Fruit fly (Drosophila melanogaster): ENCODE data around the gene spas.
A peak's percentile ranks its signal among the peaks of the same experiment; 100 is the strongest.

spas gene

dm6 chr3R:24024123-24024522 is 13.9 kb upstream of the spas start (continued):
- TF ChIP-seq OdsH (GFP tag; optimal IDR thresholded peaks at IDR 0.05) (peak; percentile 43), CG6276 (GFP tag; optimal IDR thresholded peaks at IDR 0.05) (peak; percentile 69), Eip93F (GFP tag; optimal IDR thresholded peaks at IDR 0.05) (no peak), esn (GFP tag; optimal IDR thresholded peaks at IDR 0.05) (no peak), CG31627 (GFP tag; optimal IDR thresholded peaks at IDR 0.05) (no peak), CG32006 (GFP tag; optimal IDR thresholded peaks at IDR 0.05) (peak; percentile 79), fd85E (GFP tag; optimal IDR thresholded peaks at IDR 0.05) (no peak), Ets21C (GFP tag; optimal IDR thresholded peaks at IDR 0.05) (no peak), Ets96B (tag; optimal IDR thresholded peaks at IDR 0.05) (peak; percentile 55), Gug (GFP tag; IDR thresholded peaks at IDR 0.05) (peak; percentile 23; the same call in 1 of the 2 replicates), CG11902 (GFP tag; optimal IDR thresholded peaks at IDR 0.05) (no peak), topi (GFP tag; optimal IDR thresholded peaks at IDR 0.05) (no peak), CG10669 (GFP tag; optimal IDR thresholded peaks at IDR 0.05) (peak; percentile 68), CG9139 (GFP tag; optimal IDR thresholded peaks at IDR 0.05) (no peak), eg (GFP tag; IDR thresholded peaks at IDR 0.05) (peak; percentile 43; the same call in 2 of the 3 replicates), CG4318 (GFP tag; optimal IDR thresholded peaks at IDR 0.05) (peak; percentile 53), Lpt (GFP tag; optimal IDR thresholded peaks at IDR 0.05) (peak; percentile 51), CG34406 (GFP tag; optimal IDR thresholded peaks at IDR 0.05) (no peak), svp (GFP tag) (no peak), CG7368 (GFP tag; optimal IDR thresholded peaks at IDR 0.05) (no peak), achi (GFP tag; optimal IDR thresholded peaks at IDR 0.05) (peak; percentile 52), vri (GFP tag; optimal IDR thresholded peaks at IDR 0.05) (no peak), ss (GFP tag; optimal IDR thresholded peaks at IDR 0.05) (peak; percentile 20 to 30), CG11294 (GFP tag; IDR thresholded peaks at IDR 0.05) (no peak), CG16779 (tag; optimal IDR thresholded peaks at IDR 0.05) (peak; percentile 13), Met (GFP tag; optimal IDR thresholded peaks at IDR 0.05) (no peak), CG11762 (GFP tag; optimal IDR thresholded peaks at IDR 0.05; ENCODE audit: insufficient read depth) (no peak), Sox102F (GFP tag; optimal IDR thresholded peaks at IDR 0.05) (no peak), salr (GFP tag; optimal IDR thresholded peaks at IDR 0.05) (peak; percentile 48 to 50), lz (GFP tag; optimal IDR thresholded peaks at IDR 0.05) (no peak), CG3919 (GFP tag; optimal IDR thresholded peaks at IDR 0.05) (peak; percentile 42), CG6792 (GFP tag; optimal IDR thresholded peaks at IDR 0.05) (peak; percentile 27), acj6 (GFP tag; optimal IDR thresholded peaks at IDR 0.05) (peak; percentile 31), Hr4 (GFP tag; optimal IDR thresholded peaks at IDR 0.05) (peak; percentile 55), fd59A (GFP tag; optimal IDR thresholded peaks at IDR 0.05) (peak; percentile 22), CG8119 (GFP tag; IDR thresholded peaks at IDR 0.05) (peak; percentile 45; the same call in 1 of the 3 replicates), pdm3 (GFP tag; optimal IDR thresholded peaks at IDR 0.05) (peak; percentile 58), Sox14 (GFP tag; optimal IDR thresholded peaks at IDR 0.05) (peak; percentile 59)

dm6 chr3R:24024688-24025087 is 13.3 kb upstream of the spas start:
- no peak for TF ChIP-seq pdm3 (GFP tag; optimal IDR thresholded peaks at IDR 0.05)
- no peak for TF ChIP-seq OdsH (GFP tag; optimal IDR thresholded peaks at IDR 0.05)
- TF ChIP-seq eg (GFP tag; IDR thresholded peaks at IDR 0.05), result no peak
- no peak for TF ChIP-seq CG11762 (GFP tag; optimal IDR thresholded peaks at IDR 0.05; ENCODE audit: insufficient read depth)
- TF ChIP-seq dsx (GFP tag; optimal IDR thresholded peaks at IDR 0.05; ENCODE audit: poor library complexity, severe bottlenecking), result no peak
- no peak for TF ChIP-seq fd85E (GFP tag; optimal IDR thresholded peaks at IDR 0.05)
- TF ChIP-seq acj6 (GFP tag; optimal IDR thresholded peaks at IDR 0.05), result no peak
- TF ChIP-seq Eip78C (GFP tag), result no peak
- no peak for TF ChIP-seq CG8632 (GFP tag; optimal IDR thresholded peaks at IDR 0.05)
- TF ChIP-seq CG6854 (GFP tag; optimal IDR thresholded peaks at IDR 0.05), result no peak
- TF ChIP-seq net (GFP tag; optimal IDR thresholded peaks at IDR 0.05), result no peak
- TF ChIP-seq Sox14 (GFP tag; optimal IDR thresholded peaks at IDR 0.05), result no peak
- TF ChIP-seq CG10669 (GFP tag; optimal IDR thresholded peaks at IDR 0.05), result no peak
- no peak for TF ChIP-seq CG1621 (tag; optimal IDR thresholded peaks at IDR 0.05)
- no peak for TF ChIP-seq achi (GFP tag; optimal IDR thresholded peaks at IDR 0.05)
- no peak for TF ChIP-seq CG11294 (GFP tag; IDR thresholded peaks at IDR 0.05)
- no peak for TF ChIP-seq CG4318 (GFP tag; optimal IDR thresholded peaks at IDR 0.05)
